Fruit fly (Drosophila melanogaster) whole organism, prepupa: ENCODE data around the gene Manf.

Experiments used
- Blimp-1 ChIP-seq: fragments of 200-800 bp; sonication (Bioruptor generic); optimal IDR thresholded peaks from 3 replicates; lab custom pipeline; 2017; ENCODE audit warnings: missing biosample characterization, missing genetic modification characterization, mild to moderate bottlenecking, moderate library complexity, missing genetic modification reagents
- CG10669 ChIP-seq: fragments of 200-800 bp; sonication (Bioruptor generic); optimal IDR thresholded peaks from 3 replicates; lab custom pipeline; 2018; ENCODE audit warnings: missing biosample characterization, mild to moderate bottlenecking, missing genetic modification characterization, moderate library complexity
- CG11294 ChIP-seq: fragments of 200-800 bp; sonication (Bioruptor generic); IDR thresholded peaks from 2 replicates; pipeline ENCODE4 v1.3.6; 2022; ENCODE audit warnings: missing biosample characterization, missing genetic modification characterization
- CG11762 ChIP-seq: fragments of 200-800 bp; sonication (Bioruptor generic); optimal IDR thresholded peaks from 3 replicates; lab custom pipeline; 2016; ENCODE audit warnings: missing biosample characterization, missing genetic modification characterization; ENCODE audit not compliant: insufficient read depth
- CG1621 ChIP-seq: fragments of 200-800 bp; sonication (Bioruptor generic); optimal IDR thresholded peaks from 3 replicates; lab custom pipeline; 2018; ENCODE audit warnings: missing biosample characterization, mild to moderate bottlenecking, missing genetic modification characterization
- CG31627 ChIP-seq: fragments of 200-800 bp; sonication (Bioruptor generic); optimal IDR thresholded peaks from 3 replicates; lab custom pipeline; 2016; ENCODE audit warnings: missing biosample characterization, missing genetic modification characterization
- CG32006 ChIP-seq: fragments of 200-800 bp; sonication (Bioruptor generic); optimal IDR thresholded peaks from 3 replicates; lab custom pipeline; 2017; ENCODE audit warnings: missing biosample characterization, mild to moderate bottlenecking, missing genetic modification characterization
- CG34406 ChIP-seq: fragments of 200-800 bp; sonication (Bioruptor generic); optimal IDR thresholded peaks from 3 replicates; lab custom pipeline; 2016; ENCODE audit warnings: missing biosample characterization, missing genetic modification characterization
- CG4318 ChIP-seq: fragments of 200-800 bp; sonication (Bioruptor generic); optimal IDR thresholded peaks from 3 replicates; lab custom pipeline; 2017; ENCODE audit warnings: missing biosample characterization, mild to moderate bottlenecking, missing genetic modification characterization
- CG6163 ChIP-seq: fragments of 200-800 bp; sonication (Bioruptor generic); IDR thresholded peaks from 3 replicates; pipeline ENCODE4 v1.3.6; 2022; ENCODE audit warnings: missing biosample characterization, missing genetic modification characterization
- CG6276 ChIP-seq: fragments of 200-800 bp; sonication (Bioruptor generic); optimal IDR thresholded peaks from 2 replicates; lab custom pipeline; 2017; ENCODE audit warnings: missing biosample characterization, mild to moderate bottlenecking, missing genetic modification characterization
- CG6792 ChIP-seq: fragments of 200-800 bp; sonication (Bioruptor generic); optimal IDR thresholded peaks from 3 replicates; lab custom pipeline; 2016; ENCODE audit warnings: missing biosample characterization, missing genetic modification characterization
- CG6808 ChIP-seq: fragments of 200-800 bp; sonication (Bioruptor generic); optimal IDR thresholded peaks from 3 replicates; lab custom pipeline; 2017; ENCODE audit warnings: missing biosample characterization, missing genetic modification characterization, mild to moderate bottlenecking, moderate library complexity, missing genetic modification reagents
- CG8119 ChIP-seq: fragments of 200-800 bp; sonication (Bioruptor generic); IDR thresholded peaks from 3 replicates; pipeline ENCODE4 v1.3.6; 2022; ENCODE audit warnings: missing biosample characterization, missing genetic modification characterization
- CG9139 ChIP-seq: fragments of 200-800 bp; sonication (Bioruptor generic); optimal IDR thresholded peaks from 3 replicates; lab custom pipeline; 2017; ENCODE audit warnings: missing biosample characterization, mild to moderate bottlenecking, missing genetic modification characterization
- Eip78C ChIP-seq: fragments of 200-800 bp; sonication (Bioruptor generic); peaks from one replicate; lab custom pipeline; 2016; ENCODE audit warnings: missing biosample characterization, missing genetic modification characterization
- Eip93F ChIP-seq: fragments of 200-800 bp; sonication (Bioruptor generic); optimal IDR thresholded peaks from 2 replicates; lab custom pipeline; 2016; ENCODE audit warnings: missing biosample characterization, mild to moderate bottlenecking, missing genetic modification characterization
- Ets21C ChIP-seq: fragments of 200-800 bp; sonication (Bioruptor generic); optimal IDR thresholded peaks from 3 replicates; lab custom pipeline; 2016; ENCODE audit warnings: missing biosample characterization, missing genetic modification characterization
- Ets96B ChIP-seq: fragments of 200-800 bp; optimal IDR thresholded peaks from 2 replicates; lab custom pipeline; 2019; ENCODE audit warnings: missing biosample characterization, mild to moderate bottlenecking, missing genetic modification characterization, moderate library complexity
- Gug ChIP-seq: fragments of 200-800 bp; sonication (Bioruptor generic); IDR thresholded peaks from 2 replicates; pipeline ENCODE4 v1.3.6; 2022; ENCODE audit warnings: missing biosample characterization, missing genetic modification characterization
- Hr38 ChIP-seq: sonication (Bioruptor generic); optimal IDR thresholded peaks from 2 replicates; lab custom pipeline; 2016; ENCODE audit warnings: missing biosample characterization, missing genetic modification characterization
- Hr39 ChIP-seq: fragments of 200-800 bp; sonication (Bioruptor generic); optimal IDR thresholded peaks from 2 replicates; lab custom pipeline; 2016; ENCODE audit warnings: missing biosample characterization, missing genetic modification characterization
- Lpt ChIP-seq: fragments of 200-800 bp; sonication (Bioruptor generic); optimal IDR thresholded peaks from 3 replicates; lab custom pipeline; 2016; ENCODE audit warnings: missing biosample characterization, missing genetic modification characterization
- Met ChIP-seq: fragments of 200-800 bp; sonication (Bioruptor generic); optimal IDR thresholded peaks from 3 replicates; lab custom pipeline; 2016; ENCODE audit warnings: missing biosample characterization, missing genetic modification characterization
- OdsH ChIP-seq: fragments of 200-800 bp; sonication (Bioruptor generic); optimal IDR thresholded peaks from 3 replicates; lab custom pipeline; 2016; ENCODE audit warnings: missing biosample characterization, missing genetic modification characterization
- Sox102F ChIP-seq: fragments of 200-800 bp; sonication (Bioruptor generic); optimal IDR thresholded peaks from 2 replicates; lab custom pipeline; 2016; ENCODE audit warnings: missing biosample characterization, mild to moderate bottlenecking, missing genetic modification characterization
- Sox14 ChIP-seq: fragments of 200-800 bp; sonication (Bioruptor generic); optimal IDR thresholded peaks from 3 replicates; lab custom pipeline; 2016; ENCODE audit warnings: missing biosample characterization, missing genetic modification characterization
- achi ChIP-seq: fragments of 200-800 bp; sonication (Bioruptor generic); optimal IDR thresholded peaks from 3 replicates; lab custom pipeline; 2016; ENCODE audit warnings: missing biosample characterization, missing genetic modification characterization
- acj6 ChIP-seq: fragments of 200-800 bp; sonication (Bioruptor generic); optimal IDR thresholded peaks from 3 replicates; lab custom pipeline; 2016; ENCODE audit warnings: missing biosample characterization, missing genetic modification characterization
- cyc ChIP-seq: fragments of 200-800 bp; sonication (Bioruptor generic); optimal IDR thresholded peaks from 3 replicates; lab custom pipeline; 2016; ENCODE audit warnings: missing biosample characterization, missing genetic modification characterization
- dsx ChIP-seq: fragments of 200-800 bp; optimal IDR thresholded peaks from 3 replicates; lab custom pipeline; 2019; ENCODE audit warnings: missing biosample characterization, mild to moderate bottlenecking, missing genetic modification characterization, moderate library complexity; ENCODE audit not compliant: poor library complexity, severe bottlenecking
- eg ChIP-seq: fragments of 200-800 bp; sonication (Bioruptor generic); IDR thresholded peaks from 3 replicates; pipeline ENCODE4 v1.3.6; 2022; ENCODE audit warnings: missing biosample characterization, missing genetic modification characterization
- fd59A ChIP-seq: fragments of 200-800 bp; sonication (Bioruptor generic); optimal IDR thresholded peaks from 2 replicates; lab custom pipeline; 2017; ENCODE audit warnings: missing biosample characterization, mild to moderate bottlenecking, missing genetic modification characterization, missing genetic modification reagents
- fkh ChIP-seq: fragments of 200-800 bp; sonication (Bioruptor generic); optimal IDR thresholded peaks from 3 replicates; lab custom pipeline; 2017; ENCODE audit warnings: missing biosample characterization, mild to moderate bottlenecking, missing genetic modification characterization, moderate library complexity
- lz ChIP-seq: fragments of 200-800 bp; sonication (Bioruptor generic); optimal IDR thresholded peaks from 3 replicates; lab custom pipeline; 2016; ENCODE audit warnings: missing biosample characterization, missing genetic modification characterization
- salr ChIP-seq, 2 experiments: fragments of 200-800 bp; sonication (Bioruptor generic); optimal IDR thresholded peaks; 3 replicates each; lab custom pipeline; 2016 to 2018; ENCODE audit warnings: missing biosample characterization in 2 of 2, missing genetic modification characterization in 2 of 2, mild to moderate bottlenecking in 1 of 2
- spab ChIP-seq: fragments of 200-800 bp; sonication (Bioruptor generic); optimal IDR thresholded peaks from 2 replicates; lab custom pipeline; 2017; ENCODE audit warnings: missing biosample characterization, mild to moderate bottlenecking, missing genetic modification characterization, missing genetic modification reagents
- ss ChIP-seq, 2 experiments: fragments of 200-800 bp; sonication (Bioruptor generic); optimal IDR thresholded peaks; 2 replicates in 1 of 2; 3 replicates in 1 of 2; lab custom pipeline; 2017 to 2018; ENCODE audit warnings: mild to moderate bottlenecking in 2 of 2, missing biosample characterization in 2 of 2, missing genetic modification characterization in 2 of 2, moderate library complexity in 1 of 2
- topi ChIP-seq: fragments of 200-800 bp; sonication (Bioruptor generic); optimal IDR thresholded peaks from 3 replicates; lab custom pipeline; 2016; ENCODE audit warnings: missing biosample characterization, missing genetic modification characterization

Gene Manf

dm6 chr3R:16331809-16332343, 17.3 kb upstream of the Manf start (continued):
- TF ChIP-seq Gug (GFP tag; lab: Robert Waterston, UW) (no peak), Ets21C (no peak), CG31627 (GFP tag; lab: Kevin White, UChicago) (peak; percentile 33), fd59A (GFP tag; lab: Kevin White, UChicago) (peak; percentile 43)

DNA sequence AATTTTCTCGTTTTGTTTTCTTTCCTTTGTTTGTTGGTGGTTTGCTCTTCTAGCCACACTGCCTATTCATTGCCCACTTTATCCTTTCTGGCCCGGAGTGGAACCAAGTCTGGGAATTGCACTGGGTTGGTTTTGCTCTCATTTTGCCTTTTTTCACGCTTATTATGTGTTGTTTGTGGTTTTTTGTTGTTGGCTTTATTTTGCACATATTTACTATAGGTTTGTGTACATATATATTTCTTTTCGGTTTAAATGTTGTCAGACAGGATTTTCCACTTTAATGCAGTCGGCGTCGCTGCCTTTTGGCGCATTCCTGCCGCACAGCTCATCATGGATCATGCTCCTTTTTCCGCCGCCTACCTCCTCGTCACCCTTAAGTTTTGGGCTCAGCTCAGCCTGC, 14.9 kb upstream of the Manf start:
- TF ChIP-seq CG9139 (GFP tag; lab: Kevin White, UChicago) (peak; percentile 74), eg (GFP tag; lab: Robert Waterston, UW) (no peak), CG4318 (GFP tag; lab: Kevin White, UChicago) (no peak), Blimp-1 (no peak), Eip78C (GFP tag; lab: Kevin White, UChicago) (peak; percentile 61), CG6808 (GFP tag; lab: Kevin White, UChicago) (peak; percentile 49), Ets96B (tag; lab: Kevin White, UChicago) (peak; percentile 42), CG8119 (GFP tag; lab: Robert Waterston, UW) (no peak), CG10669 (GFP tag; lab: Kevin White, UChicago) (peak; percentile 17), dsx (peak; percentile 37), spab (GFP tag; lab: Kevin White, UChicago) (peak; percentile 24), ss (GFP tag; optimal IDR thresholded peaks at IDR 0.05; lab: Kevin White, UChicago) (peak; percentile 89 to 94), achi (GFP tag; lab: Kevin White, UChicago) (no peak)
- TF ChIP-seq, all 60 proteins: peak for 8

DNA sequence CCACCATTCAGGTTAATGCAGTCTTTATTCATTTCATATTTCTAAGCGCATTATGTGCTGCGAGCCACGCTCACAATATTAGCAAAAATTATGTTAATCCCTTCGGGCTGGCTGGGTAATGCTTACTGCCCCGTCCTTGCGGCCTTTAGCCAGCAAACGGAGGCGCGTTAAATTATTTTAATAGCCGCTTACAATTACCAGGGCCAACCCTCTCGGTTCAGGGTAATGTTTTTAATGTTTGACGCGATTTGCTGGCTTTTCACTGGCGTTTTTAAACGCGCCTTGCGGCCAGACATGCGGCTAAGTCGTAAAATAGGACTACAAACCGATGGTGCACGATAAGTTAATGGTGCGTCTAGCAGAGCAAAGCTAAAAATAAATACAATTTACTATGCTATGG, 14.4 kb upstream of the Manf start:
- TF ChIP-seq CG11294 (GFP tag; lab: Robert Waterston, UW): no peak
- no peak for TF ChIP-seq Met
- peak; percentile 10 for TF ChIP-seq Eip78C (GFP tag; lab: Kevin White, UChicago)
- no peak for TF ChIP-seq acj6 (GFP tag; lab: Kevin White, UChicago)
- TF ChIP-seq CG32006: no peak

DNA sequence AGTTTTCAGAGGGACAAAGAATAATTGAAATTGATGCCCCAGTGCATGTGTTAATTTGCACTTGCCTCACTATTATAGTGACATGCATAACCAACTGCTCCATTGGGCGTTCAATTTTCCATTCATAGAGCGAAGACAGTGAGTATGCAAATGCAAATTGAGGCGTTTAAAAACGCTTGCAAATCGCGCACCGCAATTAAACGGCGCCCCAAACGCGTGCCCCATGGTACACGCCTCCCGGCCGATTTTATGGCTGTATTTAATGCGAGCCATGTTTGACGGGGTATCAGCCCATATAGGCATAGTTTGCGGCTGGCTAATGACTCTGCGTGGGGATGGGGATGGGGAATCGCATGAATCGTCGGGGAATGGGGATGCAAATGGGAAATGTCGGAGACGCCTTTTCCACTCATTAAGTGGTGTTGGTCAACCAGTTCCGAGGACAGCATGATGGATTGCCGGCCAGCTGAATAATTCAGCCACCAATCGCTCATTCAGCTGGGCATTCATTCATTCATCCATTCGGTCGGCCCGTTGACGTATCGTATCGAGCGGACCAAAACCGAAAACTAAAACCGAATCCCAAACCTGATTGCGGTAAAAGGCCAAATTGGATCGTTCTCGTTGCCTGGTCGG, 13.6 kb upstream of the Manf start:
- TF ChIP-seq Eip78C (GFP tag; lab: Kevin White, UChicago) (peak; percentile 22), achi (GFP tag; lab: Kevin White, UChicago) (no peak), Gug (GFP tag; lab: Robert Waterston, UW) (peak; percentile 10; the same call in 1 of the 2 replicates), ss (GFP tag; optimal IDR thresholded peaks at IDR 0.05; lab: Kevin White, UChicago) (peak in 1 of 2 experiments; percentile 28), eg (GFP tag; lab: Robert Waterston, UW) (0 out of 3 replicates have a peak, but pooled peaks have one; percentile 20), CG1621 (tag; lab: Kevin White, UChicago) (no peak), CG6276 (peak; percentile 43), CG6163 (GFP tag; lab: Robert Waterston, UW) (0 out of 3 replicates have a peak, but pooled peaks have one; percentile 10)
- TF ChIP-seq, all 60 proteins: peak for 6

DNA sequence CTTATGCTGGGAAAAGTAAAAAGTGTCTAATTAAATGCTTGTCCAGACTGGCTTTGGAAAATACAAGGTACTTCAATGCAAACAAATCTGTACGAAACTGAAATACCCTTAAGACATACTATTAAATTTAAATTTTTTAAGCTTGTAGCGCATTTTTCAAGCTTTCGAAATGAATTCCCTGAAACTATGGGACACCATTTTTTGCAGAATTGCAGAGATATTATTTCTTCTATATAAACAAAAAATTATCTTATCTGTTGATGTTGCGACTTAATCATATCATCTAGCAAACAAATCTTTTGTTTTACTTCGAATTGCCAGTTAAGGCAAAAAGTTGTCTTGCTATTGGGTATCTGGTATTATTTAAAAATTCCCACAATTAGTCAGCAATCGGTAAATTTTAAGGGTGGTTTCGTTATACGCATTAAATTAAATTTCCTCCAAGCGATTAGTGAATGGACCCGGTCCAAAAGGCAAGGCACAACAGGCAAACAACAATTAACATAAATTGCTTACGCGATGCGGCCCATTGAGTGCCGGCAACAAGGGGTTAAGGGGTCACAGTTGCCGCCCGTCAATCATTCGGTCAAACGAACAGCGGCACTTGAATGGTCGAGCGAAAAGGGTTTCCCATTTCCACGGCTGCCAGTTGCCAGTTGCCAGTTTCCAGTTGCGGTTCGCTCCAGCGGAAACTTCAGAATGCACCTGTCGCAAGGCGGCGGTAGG, 12.7 kb upstream of the Manf start:
- TF ChIP-seq Lpt (peak; percentile 10), OdsH (GFP tag; lab: Kevin White, UChicago) (peak; percentile 64), cyc (GFP tag; lab: Kevin White, UChicago) (peak; percentile 39), Eip93F (GFP tag; lab: Kevin White, UChicago) (no peak), CG11762 (GFP tag; lab: Kevin White, UChicago) (peak; percentile 27), fd59A (GFP tag; lab: Kevin White, UChicago) (no peak), Ets96B (tag; lab: Kevin White, UChicago) (no peak), topi (GFP tag; lab: Kevin White, UChicago) (peak; percentile 56), CG1621 (tag; lab: Kevin White, UChicago) (no peak), Ets21C (peak; percentile 34), achi (GFP tag; lab: Kevin White, UChicago) (peak; percentile 17), Hr39 (GFP tag; lab: Kevin White, UChicago) (peak; percentile 56), fkh (GFP tag; lab: Kevin White, UChicago) (peak; percentile 22), Sox14 (GFP tag; lab: Kevin White, UChicago) (peak; percentile 38), CG6792 (GFP tag; lab: Kevin White, UChicago) (peak; percentile 31), CG32006 (peak; percentile 90), salr (GFP tag; optimal IDR thresholded peaks at IDR 0.05; lab: Kevin White, UChicago) (peak in 1 of 2 experiments; percentile 60), lz (peak; percentile 62), Hr38 (GFP tag; lab: Kevin White, UChicago) (no peak), spab (GFP tag; lab: Kevin White, UChicago) (no peak), CG34406 (GFP tag; lab: Kevin White, UChicago) (peak; percentile 28), Sox102F (GFP tag; lab: Kevin White, UChicago) (no peak), acj6 (GFP tag; lab: Kevin White, UChicago) (peak; percentile 15)
